Fruit fly (Drosophila melanogaster): ENCODE results near the gene CG14708.
A peak's percentile ranks its signal among the peaks of the same experiment; 100 is the strongest.

Gene CG14708

DNA sequence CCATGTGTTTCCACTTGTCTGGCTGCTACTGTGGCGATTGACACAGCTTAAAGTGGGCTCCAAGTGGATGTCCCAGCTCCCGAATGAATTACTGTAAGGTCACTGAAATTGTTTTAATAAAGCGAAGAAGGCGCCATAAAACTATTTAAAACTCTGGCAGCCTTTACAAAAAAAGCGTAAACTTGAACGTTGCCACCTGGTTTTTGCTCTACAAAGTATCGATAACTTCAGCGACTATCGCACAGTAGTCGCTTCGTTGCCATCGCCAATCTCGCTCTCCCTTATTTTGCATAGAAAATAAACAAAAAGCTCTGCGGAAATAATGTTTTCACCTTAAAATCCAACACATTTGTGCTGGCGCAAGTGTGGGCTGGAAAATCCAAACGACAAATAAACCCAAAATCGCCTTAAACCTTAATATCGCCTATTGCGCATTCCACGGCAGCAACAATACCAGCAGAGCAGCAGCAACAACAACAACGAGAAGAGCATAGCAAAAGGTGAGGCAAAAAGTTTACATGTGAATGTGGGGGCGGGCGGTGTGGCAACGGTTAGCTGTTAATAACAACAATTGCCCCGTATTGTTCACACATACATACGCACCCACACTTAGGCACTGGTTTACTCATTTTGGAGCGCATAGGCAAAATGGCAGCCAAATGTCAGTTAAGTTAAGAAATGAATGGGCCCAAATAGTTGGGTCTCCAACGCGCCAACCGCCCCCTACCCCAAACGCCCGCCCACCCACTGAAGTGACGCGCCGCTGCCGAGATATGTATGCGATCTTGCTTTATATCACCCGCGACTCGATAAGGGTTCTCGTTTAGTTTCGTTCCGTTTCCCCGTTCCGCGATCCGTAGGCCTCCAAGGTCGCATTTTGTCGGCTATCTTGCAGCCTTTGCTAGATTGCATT is 27.7 kb downstream of the CG14708 start, which contains the start of gene wkd (continued):
- no peak for TF ChIP-seq Hr51 (GFP tag; optimal IDR thresholded peaks at IDR 0.05)
- TF ChIP-seq CG7372 (GFP tag; IDR thresholded peaks at IDR 0.05) = no peak
- peak; percentile 81 for TF ChIP-seq CG42726 (GFP tag; IDR thresholded peaks at IDR 0.05; ENCODE audit: partially characterized antibody)
- peak; percentile 95 for TF ChIP-seq CG6791 (GFP tag; IDR thresholded peaks at IDR 0.05; ENCODE audit: partially characterized antibody)
- TF ChIP-seq trem (tag; optimal IDR thresholded peaks at IDR 0.05) = peak; percentile 70
- no peak for TF ChIP-seq otp (GFP tag; IDR thresholded peaks at IDR 0.05)
- TF ChIP-seq hkb (optimal IDR thresholded peaks at IDR 0.05) = no peak
- TF ChIP-seq hkb (GFP tag; IDR thresholded peaks at IDR 0.05) = peak; percentile 32; the same call in 1 of the 2 replicates
- no peak for TF ChIP-seq lola (GFP tag; optimal IDR thresholded peaks at IDR 0.05)
- peak; percentile 13 for TF ChIP-seq CG17829 (tag; optimal IDR thresholded peaks at IDR 0.05)
- TF ChIP-seq row (GFP tag; IDR thresholded peaks at IDR 0.05) = 0 out of 3 replicates have a peak, but pooled peaks have one; percentile 20
- no peak for TF ChIP-seq disco-r (GFP tag; optimal IDR thresholded peaks at IDR 0.05)
- no peak for TF ChIP-seq CG7556 (GFP tag; optimal IDR thresholded peaks at IDR 0.05)
- no peak for TF ChIP-seq ems (GFP tag; optimal IDR thresholded peaks at IDR 0.05)
- TF ChIP-seq dimm (GFP tag; IDR thresholded peaks at IDR 0.05) = no peak
- TF ChIP-seq cas (GFP tag; IDR thresholded peaks at IDR 0.05) = no peak
- TF ChIP-seq CG2116 (GFP tag; optimal IDR thresholded peaks at IDR 0.05) = peak; percentile 53
- no peak for TF ChIP-seq BtbVII (GFP tag; optimal IDR thresholded peaks at IDR 0.05)
- no peak for TF ChIP-seq Hr3 (GFP tag; optimal IDR thresholded peaks at IDR 0.05)
- no peak for TF ChIP-seq sqz (GFP tag; optimal IDR thresholded peaks at IDR 0.05)
- TF ChIP-seq Rx (GFP tag; IDR thresholded peaks at IDR 0.05) = no peak
- TF ChIP-seq CG7963 (GFP tag; IDR thresholded peaks at IDR 0.05; ENCODE audit: partially characterized antibody) = peak; percentile 68; the same call in 2 of the 3 replicates
- TF ChIP-seq cad (GFP tag; optimal IDR thresholded peaks at IDR 0.05) = no peak
- peak; percentile 58 for TF ChIP-seq CG12155 (GFP tag; optimal IDR thresholded peaks at IDR 0.05)
- no peak for TF ChIP-seq wor (GFP tag; IDR thresholded peaks at IDR 0.05)
- TF ChIP-seq CG4730 (GFP tag; IDR thresholded peaks at IDR 0.05) = no peak
- no peak for TF ChIP-seq CG8765 (GFP tag; IDR thresholded peaks at IDR 0.05)
- no peak for TF ChIP-seq CG1792 (GFP tag; optimal IDR thresholded peaks at IDR 0.05)
- TF ChIP-seq Lpt (GFP tag; optimal IDR thresholded peaks at IDR 0.05) = no peak
- TF ChIP-seq sc (optimal IDR thresholded peaks at IDR 0.05) = no peak
- TF ChIP-seq sc (GFP tag; optimal IDR thresholded peaks at IDR 0.05) = no peak
- TF ChIP-seq BEAF-32 (GFP tag; optimal IDR thresholded peaks at IDR 0.05) = peak; percentile 91
- no peak for TF ChIP-seq ap (GFP tag; IDR thresholded peaks at IDR 0.05)
- no peak for TF ChIP-seq Hmx (GFP tag; optimal IDR thresholded peaks at IDR 0.05)
- TF ChIP-seq CG16779 (GFP tag; IDR thresholded peaks at IDR 0.05) = no peak
- no peak for TF ChIP-seq lab (GFP tag; optimal IDR thresholded peaks at IDR 0.05)
- peak; percentile 4 for TF ChIP-seq CG7987 (GFP tag; optimal IDR thresholded peaks at IDR 0.05)
- TF ChIP-seq CG10147 (GFP tag; optimal IDR thresholded peaks at IDR 0.05) = no peak
- peak; percentile 4 for TF ChIP-seq mirr (GFP tag; optimal IDR thresholded peaks at IDR 0.05)
- no peak for TF ChIP-seq Oli (tag; optimal IDR thresholded peaks at IDR 0.05)
- no peak for TF ChIP-seq CG5180 (GFP tag; optimal IDR thresholded peaks at IDR 0.05)
- no peak for TF ChIP-seq lov (optimal IDR thresholded peaks at IDR 0.05)
- no peak for TF ChIP-seq lov (GFP tag; IDR thresholded peaks at IDR 0.05)
- peak; percentile 67 for TF ChIP-seq CG33213 (GFP tag; optimal IDR thresholded peaks at IDR 0.05)
- TF ChIP-seq stwl (tag; optimal IDR thresholded peaks at IDR 0.05) = peak; percentile 88
- TF ChIP-seq mld (GFP tag; IDR thresholded peaks at IDR 0.05; ENCODE audit: partially characterized antibody) = peak; percentile 79; the same call in 1 of the 3 replicates
- TF ChIP-seq CG2129 (GFP tag; IDR thresholded peaks at IDR 0.05; ENCODE audit: partially characterized antibody) = peak; percentile 50; the same call in 1 of the 2 replicates
- TF ChIP-seq eve (GFP tag; optimal IDR thresholded peaks at IDR 0.05) = no peak
- no peak for TF ChIP-seq zen (tag; optimal IDR thresholded peaks at IDR 0.05)
